Fruit fly (Drosophila melanogaster) whole organism, larva: ENCODE measurements around the gene fd96Cb.
A peak's percentile ranks its signal among the peaks of the same experiment; 100 is the strongest.

ENCODE experiments used
- noc ChIP-seq: fragments of 200-800 bp; sonication (Bioruptor generic); optimal IDR thresholded peaks from 3 replicates; lab custom pipeline; 2019; ENCODE audit warnings: missing biosample characterization, mild to moderate bottlenecking, missing genetic modification characterization, moderate library complexity

The fd96Cb gene

dm6 chr3R:25094639-25095038 lies at the start of gene fd96Cb:
Gene fd96Cb, plus strand, starts transcription at chr3R:25095012.
- TF ChIP-seq noc (tag; lab: Kevin White, UChicago), result no peak

dm6 chr3R:25046023-25046422 lies 48.8 kb upstream of the fd96Cb start, which contains the start of gene CG11786:
Gene CG11786, plus strand, starts transcription at chr3R:25046323.
- TF ChIP-seq noc (tag; lab: Kevin White, UChicago), result no peak

DNA sequence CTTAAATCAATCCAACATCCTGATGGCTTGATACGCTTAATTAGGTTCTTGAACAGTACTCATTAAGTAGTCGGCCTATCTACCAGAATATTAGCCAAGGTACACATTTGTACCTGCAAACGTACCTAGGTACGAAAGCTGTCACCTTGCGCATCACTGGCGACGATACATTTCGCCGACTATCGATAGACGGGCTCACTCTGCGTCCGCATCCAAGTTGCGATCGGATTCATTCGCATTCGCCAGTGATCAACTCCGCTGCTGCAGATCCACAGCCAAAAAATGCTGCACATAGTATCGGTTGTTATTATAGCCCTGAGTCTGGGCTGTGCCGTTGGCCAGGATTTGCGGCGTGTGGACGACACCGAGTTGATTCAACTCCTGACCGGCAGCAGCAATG lies 47.3 kb upstream of the fd96Cb start, which contains the start of gene CG11790:
Gene CG11790 (plus strand): TSS at position 203 of the 400 bp plus-strand sequence.
- no peak for TF ChIP-seq noc (tag; lab: Kevin White, UChicago)

DNA sequence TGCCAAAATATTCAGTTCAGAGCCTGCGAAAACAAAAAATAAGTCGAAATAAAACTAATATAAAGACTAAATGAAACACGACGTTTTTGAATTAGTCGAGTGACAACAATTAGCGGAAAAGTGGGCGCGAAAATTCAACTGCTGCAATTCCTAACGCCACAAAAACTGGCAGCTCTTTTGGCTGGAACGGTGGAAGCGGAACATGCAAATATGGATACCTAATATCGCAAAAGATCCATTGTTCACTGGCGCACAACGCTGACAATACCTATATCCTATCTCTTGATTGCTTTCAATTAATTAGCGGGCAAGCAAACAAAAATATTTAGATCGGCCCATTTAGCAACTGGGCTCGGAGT lies 45.5 kb upstream of the fd96Cb start, which contains the start of gene CG11791:
Gene CG11791 (plus strand): TSS at position 234 of the 359 bp plus-strand sequence.
- TF ChIP-seq noc (tag; lab: Kevin White, UChicago), result no peak

- peak; percentile 58 for TF ChIP-seq noc (tag; lab: Kevin White, UChicago)
Observed at dm6 chr3R:25049742-25050517, 44.9 kb upstream of the fd96Cb start.

- no peak for TF ChIP-seq noc (tag; lab: Kevin White, UChicago)
Observed at dm6 chr3R:25050649-25051048, 44.2 kb upstream of the fd96Cb start.

DNA sequence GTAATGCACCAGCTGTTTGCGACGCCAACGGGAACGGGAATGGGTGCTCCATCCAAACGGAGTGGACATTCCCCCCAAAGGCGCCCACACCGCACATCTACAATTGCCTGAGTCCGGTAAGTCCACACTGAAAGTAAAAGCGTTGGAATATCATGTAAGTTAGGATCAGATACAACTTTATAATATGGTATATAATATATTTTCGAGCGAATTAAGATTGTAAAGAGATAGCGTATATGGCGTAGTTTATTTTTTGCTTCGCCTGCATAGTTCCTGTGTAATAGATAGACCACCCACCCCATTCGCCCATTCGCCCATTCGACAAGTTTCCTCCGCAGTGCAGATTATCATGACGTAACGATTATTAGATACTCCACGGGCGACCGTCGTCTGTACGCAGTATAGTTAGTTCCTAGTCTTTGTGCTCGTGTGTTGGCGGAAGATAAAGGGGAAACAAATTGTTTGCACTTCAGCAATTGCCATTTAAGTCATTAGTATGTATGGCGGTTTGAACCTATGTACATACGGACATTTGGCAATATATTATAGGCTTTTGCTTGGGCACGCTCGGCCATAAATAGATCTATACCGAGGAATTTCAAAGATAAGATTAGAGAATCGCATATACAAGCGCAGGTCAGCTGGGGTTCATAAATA lies 43.2 kb upstream of the fd96Cb start:
- peak; percentile 46 for TF ChIP-seq noc (tag; lab: Kevin White, UChicago)

DNA sequence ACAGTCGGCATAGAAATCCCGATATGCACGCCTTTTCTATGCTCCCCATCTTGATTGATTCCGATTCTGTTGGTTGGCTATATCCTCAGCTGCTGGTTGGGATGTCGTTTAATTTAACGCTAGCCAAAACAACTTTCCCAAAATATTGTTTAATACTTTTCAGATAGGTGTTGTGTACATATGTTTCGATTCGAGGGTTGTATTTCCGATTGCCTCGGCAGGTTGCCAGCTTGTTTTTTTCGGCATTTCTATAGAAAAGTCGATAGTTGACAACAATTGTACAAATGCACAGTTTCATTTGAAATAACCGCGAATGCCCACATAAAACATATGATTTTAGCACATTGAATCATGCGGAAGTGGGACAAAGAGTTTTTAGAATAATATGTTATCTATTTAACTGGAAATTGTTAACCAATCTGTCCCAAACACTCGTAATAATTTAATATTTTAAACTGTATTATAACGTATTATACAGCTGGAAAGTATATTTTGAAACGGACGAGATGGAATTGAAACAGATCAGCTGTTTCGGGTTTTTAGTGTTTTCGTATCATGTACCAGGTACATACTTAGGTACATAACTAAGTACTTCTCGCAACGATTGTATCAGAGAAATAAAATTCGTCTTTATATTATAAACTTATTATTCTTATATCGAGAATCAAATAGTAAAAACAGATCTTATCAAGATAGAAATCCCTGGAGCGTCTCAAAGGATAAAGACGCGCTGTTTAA lies 40.2 kb upstream of the fd96Cb start, which contains the start of gene CG31109:
Gene CG31109 (minus strand): TSS at position 203 of the 738 bp plus-strand sequence.
- TF ChIP-seq noc (tag; lab: Kevin White, UChicago), result peak; percentile 20

DNA sequence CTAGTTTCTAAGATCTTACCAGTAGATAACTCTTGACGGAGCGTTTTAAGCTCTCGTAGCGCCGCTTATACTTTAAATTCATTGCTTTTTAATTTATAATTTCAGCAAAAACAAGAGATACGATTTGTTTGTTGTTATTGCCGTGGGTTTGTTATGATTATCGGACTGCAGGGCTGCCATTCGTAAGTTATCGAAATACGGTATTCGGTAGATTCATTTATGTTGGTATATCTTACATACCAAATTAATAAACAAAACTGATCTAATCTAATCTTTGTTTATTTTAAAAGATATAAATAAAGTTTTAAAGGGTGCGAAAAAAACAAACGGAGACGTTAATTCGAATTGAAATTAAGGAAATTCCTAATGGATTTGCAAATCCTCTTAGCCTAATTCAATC lies 38.8 kb upstream of the fd96Cb start, which contains the start of the genes CG31111 and stac:
Gene CG31111 (minus strand): TSS at position 162 of the 400 bp plus-strand sequence.
Gene stac (plus strand): TSS at position 271 of the 400 bp plus-strand sequence.
- TF ChIP-seq noc (tag; lab: Kevin White, UChicago), result no peak

dm6 chr3R:25056488-25057157 lies 38.2 kb upstream of the fd96Cb start:
- TF ChIP-seq noc (tag; lab: Kevin White, UChicago), result no peak

DNA sequence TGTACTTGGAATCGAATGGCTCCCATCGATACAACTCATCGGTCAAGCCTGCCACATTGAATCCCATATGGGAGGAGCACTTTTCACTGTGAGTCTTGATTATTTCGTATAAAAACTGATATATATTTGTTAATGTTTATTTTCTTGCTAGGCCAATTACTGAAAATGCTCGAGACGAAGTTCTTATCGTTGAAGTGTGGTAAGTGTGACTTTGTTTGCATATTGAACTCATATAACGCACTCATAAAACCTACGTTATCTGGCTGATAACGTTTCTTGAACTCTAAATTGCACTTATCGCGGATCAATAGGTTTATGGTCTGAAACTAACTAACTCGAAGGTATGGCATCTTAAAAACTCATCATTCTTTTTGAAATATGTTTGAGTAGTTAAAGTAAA lies 34.4 kb upstream of the fd96Cb start:
- TF ChIP-seq noc (tag; lab: Kevin White, UChicago), result no peak

dm6 chr3R:25064907-25065841 lies 29.6 kb upstream of the fd96Cb start, which contains the start of the genes veli and PQBP1:
Gene veli, minus strand, starts transcription at chr3R:25065591.
Gene PQBP1, plus strand, starts transcription at chr3R:25065791.
- TF ChIP-seq noc (tag; lab: Kevin White, UChicago), result no peak

- no peak for TF ChIP-seq noc (tag; lab: Kevin White, UChicago)
Observed at dm6 chr3R:25066856-25067255, 28.0 kb upstream of the fd96Cb start.

DNA sequence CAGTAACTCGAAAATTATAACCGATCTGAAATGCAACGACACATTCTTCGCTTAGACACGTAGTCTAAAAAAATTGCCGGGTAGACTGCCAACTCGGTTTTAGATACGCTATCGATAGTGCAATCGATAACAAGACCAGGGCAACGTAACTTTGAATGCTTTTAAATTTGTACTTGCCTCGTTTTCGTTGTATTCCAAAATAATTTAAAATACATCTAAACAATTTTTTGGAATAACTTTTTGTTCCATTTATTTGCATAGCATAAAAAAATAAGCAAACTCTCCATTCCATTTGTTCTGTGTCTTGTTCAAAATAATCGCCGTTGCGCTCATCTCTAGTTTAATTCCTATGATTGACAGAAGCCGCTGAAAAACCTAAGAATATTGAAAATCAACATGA lies 25.2 kb upstream of the fd96Cb start, which contains the start of the genes Stt3B and CG11839:
Gene Stt3B (minus strand): TSS at position 69 of the 400 bp plus-strand sequence.
Gene CG11839 (plus strand): TSS at position 359 of the 400 bp plus-strand sequence.
- no peak for TF ChIP-seq noc (tag; lab: Kevin White, UChicago)
